Fruit fly (Drosophila melanogaster) whole organism, prepupa: ENCODE results near the gene Rel.
A peak's percentile ranks its signal among the peaks of the same experiment; 100 is the strongest.

Experiments used
- CG11762 ChIP-seq: fragments of 200-800 bp; sonication (Bioruptor generic); optimal IDR thresholded peaks from 3 replicates; lab custom pipeline; 2016; ENCODE audit warnings: missing biosample characterization, missing genetic modification characterization; ENCODE audit not compliant: insufficient read depth
- CG11902 ChIP-seq: fragments of 200-800 bp; sonication (Bioruptor generic); optimal IDR thresholded peaks from 3 replicates; lab custom pipeline; 2016; ENCODE audit warnings: missing biosample characterization, missing genetic modification characterization
- CG15336 ChIP-seq: fragments of 200-800 bp; sonication (Bioruptor generic); IDR thresholded peaks from 2 replicates; pipeline ENCODE4 v1.3.6; 2022; ENCODE audit warnings: missing biosample characterization, missing genetic modification characterization
- CG1621 ChIP-seq: fragments of 200-800 bp; sonication (Bioruptor generic); optimal IDR thresholded peaks from 3 replicates; lab custom pipeline; 2018; ENCODE audit warnings: missing biosample characterization, mild to moderate bottlenecking, missing genetic modification characterization
- CG16779 ChIP-seq: fragments of 200-800 bp; sonication (Bioruptor generic); optimal IDR thresholded peaks from 3 replicates; lab custom pipeline; 2017; ENCODE audit warnings: missing biosample characterization, mild to moderate bottlenecking, missing genetic modification characterization
- CG31627 ChIP-seq: fragments of 200-800 bp; sonication (Bioruptor generic); optimal IDR thresholded peaks from 3 replicates; lab custom pipeline; 2016; ENCODE audit warnings: missing biosample characterization, missing genetic modification characterization
- CG32006 ChIP-seq: fragments of 200-800 bp; sonication (Bioruptor generic); optimal IDR thresholded peaks from 3 replicates; lab custom pipeline; 2017; ENCODE audit warnings: missing biosample characterization, mild to moderate bottlenecking, missing genetic modification characterization
- CG34406 ChIP-seq: fragments of 200-800 bp; sonication (Bioruptor generic); optimal IDR thresholded peaks from 3 replicates; lab custom pipeline; 2016; ENCODE audit warnings: missing biosample characterization, missing genetic modification characterization
- CG3919 ChIP-seq: fragments of 200-800 bp; sonication (Bioruptor generic); optimal IDR thresholded peaks from 3 replicates; lab custom pipeline; 2016; ENCODE audit warnings: missing biosample characterization, missing genetic modification characterization
- CG4318 ChIP-seq: fragments of 200-800 bp; sonication (Bioruptor generic); optimal IDR thresholded peaks from 3 replicates; lab custom pipeline; 2017; ENCODE audit warnings: missing biosample characterization, mild to moderate bottlenecking, missing genetic modification characterization
- CG6276 ChIP-seq: fragments of 200-800 bp; sonication (Bioruptor generic); optimal IDR thresholded peaks from 2 replicates; lab custom pipeline; 2017; ENCODE audit warnings: missing biosample characterization, mild to moderate bottlenecking, missing genetic modification characterization
- CG6792 ChIP-seq: fragments of 200-800 bp; sonication (Bioruptor generic); optimal IDR thresholded peaks from 3 replicates; lab custom pipeline; 2016; ENCODE audit warnings: missing biosample characterization, missing genetic modification characterization
- CG6808 ChIP-seq: fragments of 200-800 bp; sonication (Bioruptor generic); optimal IDR thresholded peaks from 3 replicates; lab custom pipeline; 2017; ENCODE audit warnings: missing biosample characterization, missing genetic modification characterization, mild to moderate bottlenecking, moderate library complexity, missing genetic modification reagents
- CG6854 ChIP-seq: fragments of 200-800 bp; sonication (Bioruptor generic); optimal IDR thresholded peaks from 2 replicates; lab custom pipeline; 2017; ENCODE audit warnings: missing biosample characterization, mild to moderate bottlenecking, missing genetic modification characterization
- CG7368 ChIP-seq: fragments of 200-800 bp; sonication (Bioruptor generic); optimal IDR thresholded peaks from 3 replicates; lab custom pipeline; 2016; ENCODE audit warnings: missing biosample characterization, missing genetic modification characterization
- CG8119 ChIP-seq: fragments of 200-800 bp; sonication (Bioruptor generic); IDR thresholded peaks from 3 replicates; pipeline ENCODE4 v1.3.6; 2022; ENCODE audit warnings: missing biosample characterization, missing genetic modification characterization
- CG8632 ChIP-seq: fragments of 200-800 bp; sonication (Bioruptor generic); optimal IDR thresholded peaks from 3 replicates; lab custom pipeline; 2016; ENCODE audit warnings: missing biosample characterization, missing genetic modification characterization
- CG9139 ChIP-seq: fragments of 200-800 bp; sonication (Bioruptor generic); optimal IDR thresholded peaks from 3 replicates; lab custom pipeline; 2017; ENCODE audit warnings: missing biosample characterization, mild to moderate bottlenecking, missing genetic modification characterization
- Eip75B ChIP-seq: fragments of 200-800 bp; sonication (Bioruptor generic); optimal IDR thresholded peaks from 3 replicates; lab custom pipeline; 2016; ENCODE audit warnings: missing biosample characterization, missing genetic modification characterization
- Eip78C ChIP-seq: fragments of 200-800 bp; sonication (Bioruptor generic); peaks from one replicate; lab custom pipeline; 2016; ENCODE audit warnings: missing biosample characterization, missing genetic modification characterization
- Eip93F ChIP-seq: fragments of 200-800 bp; sonication (Bioruptor generic); optimal IDR thresholded peaks from 2 replicates; lab custom pipeline; 2016; ENCODE audit warnings: missing biosample characterization, mild to moderate bottlenecking, missing genetic modification characterization
- Ets96B ChIP-seq: fragments of 200-800 bp; optimal IDR thresholded peaks from 2 replicates; lab custom pipeline; 2019; ENCODE audit warnings: missing biosample characterization, mild to moderate bottlenecking, missing genetic modification characterization, moderate library complexity
- Gug ChIP-seq: fragments of 200-800 bp; sonication (Bioruptor generic); IDR thresholded peaks from 2 replicates; pipeline ENCODE4 v1.3.6; 2022; ENCODE audit warnings: missing biosample characterization, missing genetic modification characterization
- Hr38 ChIP-seq: sonication (Bioruptor generic); optimal IDR thresholded peaks from 2 replicates; lab custom pipeline; 2016; ENCODE audit warnings: missing biosample characterization, missing genetic modification characterization
- Hr39 ChIP-seq: fragments of 200-800 bp; sonication (Bioruptor generic); optimal IDR thresholded peaks from 2 replicates; lab custom pipeline; 2016; ENCODE audit warnings: missing biosample characterization, missing genetic modification characterization
- Hr4 ChIP-seq: fragments of 200-800 bp; sonication (Bioruptor generic); optimal IDR thresholded peaks from 3 replicates; lab custom pipeline; 2016; ENCODE audit warnings: missing biosample characterization, missing genetic modification characterization
- Lpt ChIP-seq: fragments of 200-800 bp; sonication (Bioruptor generic); optimal IDR thresholded peaks from 3 replicates; lab custom pipeline; 2016; ENCODE audit warnings: missing biosample characterization, missing genetic modification characterization
- Met ChIP-seq: fragments of 200-800 bp; sonication (Bioruptor generic); optimal IDR thresholded peaks from 3 replicates; lab custom pipeline; 2016; ENCODE audit warnings: missing biosample characterization, missing genetic modification characterization
- Smox ChIP-seq: fragments of 200-800 bp; sonication (Bioruptor generic); optimal IDR thresholded peaks from 3 replicates; lab custom pipeline; 2016; ENCODE audit warnings: missing biosample characterization, missing genetic modification characterization
- Sox102F ChIP-seq: fragments of 200-800 bp; sonication (Bioruptor generic); optimal IDR thresholded peaks from 2 replicates; lab custom pipeline; 2016; ENCODE audit warnings: missing biosample characterization, mild to moderate bottlenecking, missing genetic modification characterization
- Sox14 ChIP-seq: fragments of 200-800 bp; sonication (Bioruptor generic); optimal IDR thresholded peaks from 3 replicates; lab custom pipeline; 2016; ENCODE audit warnings: missing biosample characterization, missing genetic modification characterization
- Sox15 ChIP-seq: fragments of 200-800 bp; sonication (Bioruptor generic); optimal IDR thresholded peaks from 3 replicates; lab custom pipeline; 2016; ENCODE audit warnings: missing biosample characterization, missing genetic modification characterization
- dac ChIP-seq: fragments of 200-800 bp; sonication (Bioruptor generic); optimal IDR thresholded peaks from 2 replicates; lab custom pipeline; 2017; ENCODE audit warnings: missing biosample characterization, mild to moderate bottlenecking, missing genetic modification characterization
- dsx ChIP-seq: fragments of 200-800 bp; optimal IDR thresholded peaks from 3 replicates; lab custom pipeline; 2019; ENCODE audit warnings: missing biosample characterization, mild to moderate bottlenecking, missing genetic modification characterization, moderate library complexity; ENCODE audit not compliant: poor library complexity, severe bottlenecking
- eg ChIP-seq: fragments of 200-800 bp; sonication (Bioruptor generic); IDR thresholded peaks from 3 replicates; pipeline ENCODE4 v1.3.6; 2022; ENCODE audit warnings: missing biosample characterization, missing genetic modification characterization
- fd59A ChIP-seq: fragments of 200-800 bp; sonication (Bioruptor generic); optimal IDR thresholded peaks from 2 replicates; lab custom pipeline; 2017; ENCODE audit warnings: missing biosample characterization, mild to moderate bottlenecking, missing genetic modification characterization, missing genetic modification reagents
- fd85E ChIP-seq: fragments of 200-800 bp; sonication (Bioruptor generic); optimal IDR thresholded peaks from 3 replicates; lab custom pipeline; 2016; ENCODE audit warnings: missing biosample characterization, missing genetic modification characterization
- fkh ChIP-seq: fragments of 200-800 bp; sonication (Bioruptor generic); optimal IDR thresholded peaks from 3 replicates; lab custom pipeline; 2017; ENCODE audit warnings: missing biosample characterization, mild to moderate bottlenecking, missing genetic modification characterization, moderate library complexity
- net ChIP-seq: fragments of 200-800 bp; sonication (Bioruptor generic); optimal IDR thresholded peaks from 3 replicates; lab custom pipeline; 2016; ENCODE audit warnings: missing biosample characterization, missing genetic modification characterization
- spab ChIP-seq: fragments of 200-800 bp; sonication (Bioruptor generic); optimal IDR thresholded peaks from 2 replicates; lab custom pipeline; 2017; ENCODE audit warnings: missing biosample characterization, mild to moderate bottlenecking, missing genetic modification characterization, missing genetic modification reagents
- ss ChIP-seq, 2 experiments: fragments of 200-800 bp; sonication (Bioruptor generic); optimal IDR thresholded peaks; 2 replicates in 1 of 2; 3 replicates in 1 of 2; lab custom pipeline; 2017 to 2018; ENCODE audit warnings: mild to moderate bottlenecking in 2 of 2, missing biosample characterization in 2 of 2, missing genetic modification characterization in 2 of 2, moderate library complexity in 1 of 2
- svp ChIP-seq: fragments of 200-800 bp; sonication (Bioruptor generic); peaks from one replicate; lab custom pipeline; 2016; ENCODE audit warnings: missing biosample characterization, missing genetic modification characterization
- topi ChIP-seq: fragments of 200-800 bp; sonication (Bioruptor generic); optimal IDR thresholded peaks from 3 replicates; lab custom pipeline; 2016; ENCODE audit warnings: missing biosample characterization, missing genetic modification characterization
- vri ChIP-seq: fragments of 200-800 bp; sonication (Bioruptor generic); optimal IDR thresholded peaks from 3 replicates; lab custom pipeline; 2016; ENCODE audit warnings: missing biosample characterization, mild to moderate bottlenecking, missing genetic modification characterization

Gene Rel

DNA sequence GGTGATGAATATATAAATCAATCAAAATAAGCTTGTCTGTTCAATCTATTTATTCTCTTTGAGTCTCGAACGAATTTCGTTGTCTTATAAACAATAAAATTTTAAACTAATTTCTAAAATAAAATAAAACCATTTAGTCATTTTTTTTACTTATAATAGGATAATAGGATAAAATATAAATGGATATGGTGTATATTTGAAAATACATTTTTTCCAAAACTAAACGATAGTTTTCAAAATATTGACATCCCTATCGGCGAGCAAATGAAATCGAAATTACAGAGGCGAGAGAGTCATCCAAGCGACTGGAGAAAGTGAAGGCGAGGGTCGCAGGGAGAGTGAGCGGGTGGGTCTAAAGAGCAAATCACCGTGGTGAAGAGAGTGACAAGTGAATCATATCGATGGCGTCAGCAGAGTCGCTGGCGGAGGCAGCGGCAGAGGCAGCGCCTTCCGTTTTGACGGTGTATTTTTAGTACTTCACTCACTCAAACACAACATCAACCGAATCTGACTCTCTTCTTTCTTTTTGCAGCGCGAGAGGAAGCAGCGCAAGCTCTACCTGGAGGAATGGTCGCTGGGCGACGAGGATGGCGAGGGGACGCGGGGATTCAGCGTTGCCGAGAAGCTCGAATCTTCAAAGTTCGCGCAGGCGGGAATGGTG, 9.8 kb upstream of the Rel start (continued):
- TF ChIP-seq fkh (GFP tag; lab: Kevin White, UChicago) (peak; percentile 58), CG3919 (GFP tag; lab: Kevin White, UChicago) (peak; percentile 93), Met (peak; percentile 91), CG11902 (GFP tag; lab: Kevin White, UChicago) (peak; percentile 22), CG6792 (GFP tag; lab: Kevin White, UChicago) (peak; percentile 86), Eip75B (GFP tag; lab: Kevin White, UChicago) (peak; percentile 79), CG6808 (GFP tag; lab: Kevin White, UChicago) (peak; percentile 86), Sox15 (GFP tag; lab: Kevin White, UChicago) (peak; percentile 35), Hr39 (peak; percentile 62)

DNA sequence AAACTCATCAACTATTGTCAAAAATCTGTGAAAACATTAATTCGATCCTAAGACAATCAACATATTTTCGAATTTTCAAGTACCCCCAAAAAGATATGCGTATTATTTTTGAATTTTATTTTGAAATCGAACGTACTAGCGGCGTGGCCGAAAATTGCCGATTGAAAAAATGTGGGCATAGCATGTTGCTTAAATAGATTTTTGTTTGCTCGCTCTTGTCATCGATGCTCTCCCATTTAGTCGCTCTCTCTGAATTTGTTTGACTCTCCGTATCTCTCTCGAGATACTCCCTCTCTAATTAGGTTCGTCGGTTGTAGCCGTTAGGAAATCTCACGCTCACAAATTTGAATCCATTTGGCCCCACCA, 9.2 kb upstream of the Rel start:
- TF ChIP-seq CG6854 (GFP tag; lab: Kevin White, UChicago) (no peak), Hr38 (GFP tag; lab: Kevin White, UChicago) (no peak), CG1621 (no peak), Hr4 (GFP tag; lab: Kevin White, UChicago) (no peak), fd59A (GFP tag; lab: Kevin White, UChicago) (no peak)
- TF ChIP-seq, all 60 proteins: peak for 0

DNA sequence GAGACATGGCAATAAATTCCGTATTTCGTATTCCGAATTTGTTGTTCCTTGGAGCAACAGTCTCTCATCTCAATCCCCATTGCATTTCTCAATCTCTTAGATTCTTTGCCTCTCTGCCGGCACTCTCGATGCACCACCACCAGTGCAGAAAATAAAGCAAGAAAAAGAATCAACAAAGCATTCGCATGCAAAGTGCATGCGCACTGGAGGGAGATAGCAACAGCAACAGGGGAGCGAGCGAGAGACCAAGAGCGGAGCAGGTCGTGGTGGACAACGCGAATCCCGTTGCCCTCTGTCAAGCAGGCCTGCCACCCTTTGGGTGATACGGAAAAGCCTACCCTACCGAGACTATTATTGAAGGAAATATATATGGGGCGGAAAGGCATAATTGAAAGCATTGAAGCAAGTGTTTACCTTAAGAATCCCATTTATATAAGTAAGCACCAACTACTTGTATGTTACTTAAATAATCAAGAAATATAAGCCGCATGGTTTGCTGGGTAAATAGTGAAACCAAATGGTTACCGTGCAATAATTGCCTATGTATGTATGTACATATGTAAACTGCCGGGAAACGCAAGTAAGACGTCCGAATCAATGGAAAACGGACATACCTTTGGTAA, 8.7 kb upstream of the Rel start:
- TF ChIP-seq CG6276 (GFP tag; lab: Kevin White, UChicago) (peak; percentile 68), topi (GFP tag; lab: Kevin White, UChicago) (no peak), svp (peak; percentile 92), CG7368 (GFP tag; lab: Kevin White, UChicago) (peak; percentile 15), CG4318 (no peak), CG6792 (GFP tag; lab: Kevin White, UChicago) (peak; percentile 9), eg (GFP tag; lab: Robert Waterston, UW) (no peak), fkh (GFP tag; lab: Kevin White, UChicago) (peak; percentile 83), CG16779 (tag; lab: Kevin White, UChicago) (peak; percentile 55), CG9139 (GFP tag; lab: Kevin White, UChicago) (peak; percentile 72), CG11902 (GFP tag; lab: Kevin White, UChicago) (no peak), dac (GFP tag; lab: Kevin White, UChicago) (no peak), Lpt (GFP tag; lab: Kevin White, UChicago) (peak; percentile 66), spab (GFP tag; lab: Kevin White, UChicago) (peak; percentile 37), Eip78C (peak; percentile 78), Hr38 (GFP tag; lab: Kevin White, UChicago) (no peak), Ets96B (tag; lab: Kevin White, UChicago) (peak; percentile 60), Sox102F (peak; percentile 21), fd59A (GFP tag; lab: Kevin White, UChicago) (peak; percentile 30), Met (peak; percentile 13), vri (GFP tag; lab: Kevin White, UChicago) (no peak), CG8119 (GFP tag; lab: Robert Waterston, UW) (no peak), ss (GFP tag; optimal IDR thresholded peaks at IDR 0.05; lab: Kevin White, UChicago) (peak; percentile 81 to 83), Eip93F (GFP tag; lab: Kevin White, UChicago) (peak; percentile 19), Smox (no peak), CG31627 (GFP tag; lab: Kevin White, UChicago) (no peak), CG8632 (GFP tag; lab: Kevin White, UChicago) (no peak), fd85E (GFP tag; lab: Kevin White, UChicago) (peak; percentile 11), dsx (GFP tag; lab: Kevin White, UChicago) (peak; percentile 67), CG32006 (GFP tag; lab: Kevin White, UChicago) (no peak), CG6854 (GFP tag; lab: Kevin White, UChicago) (peak; percentile 70), CG34406 (GFP tag; lab: Kevin White, UChicago) (no peak), net (GFP tag; lab: Kevin White, UChicago) (peak; percentile 13), CG11762 (GFP tag; lab: Kevin White, UChicago) (no peak), Sox14 (GFP tag; lab: Kevin White, UChicago) (peak; percentile 68), CG15336 (GFP tag; lab: Robert Waterston, UW) (no peak), Gug (GFP tag; lab: Robert Waterston, UW) (no peak), CG6808 (GFP tag; lab: Kevin White, UChicago) (peak; percentile 74), Hr4 (GFP tag; lab: Kevin White, UChicago) (no peak), Eip75B (GFP tag; lab: Kevin White, UChicago) (peak; percentile 8)
